Fruit fly (Drosophila melanogaster): ENCODE measurements around the gene Clp.

The Clp gene

DNA sequence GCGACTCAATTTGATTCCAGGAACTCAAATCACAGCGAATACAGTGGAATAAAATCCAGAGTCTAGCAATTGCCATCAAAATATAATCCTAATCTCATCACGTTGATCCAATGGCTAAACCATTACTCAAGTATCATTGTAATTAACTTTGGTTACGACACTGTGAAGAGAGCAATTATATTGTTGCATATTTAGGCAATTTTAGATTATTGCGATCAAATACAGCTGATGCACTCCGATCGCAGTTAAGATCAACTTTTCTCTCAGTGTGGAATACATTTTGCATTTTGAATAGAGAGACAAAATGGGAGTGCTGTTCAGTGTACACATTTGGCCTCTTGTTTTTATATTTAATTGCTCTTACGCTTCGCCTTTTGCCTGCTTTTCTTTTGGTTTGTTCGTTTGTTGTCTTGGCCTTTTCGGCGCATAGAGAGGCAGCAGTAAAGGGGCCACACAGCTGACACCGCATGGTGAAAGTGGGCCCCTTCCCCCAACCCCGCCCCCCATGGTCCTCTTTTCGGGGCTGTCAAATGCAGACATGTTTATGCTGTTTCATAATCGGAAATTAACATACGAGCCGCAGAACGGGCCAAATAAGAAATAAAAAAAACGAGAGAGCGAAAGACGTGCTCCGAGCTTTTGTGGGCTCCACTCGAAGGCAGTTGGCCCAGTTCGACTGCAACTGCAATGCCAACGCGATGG lies 26.6 kb downstream of the Clp start (continued):
- TF ChIP-seq CG1621 (tag; optimal IDR thresholded peaks at IDR 0.05) (peak; percentile 14), Sox102F (GFP tag; optimal IDR thresholded peaks at IDR 0.05) (peak; percentile 66), CG10669 (GFP tag; optimal IDR thresholded peaks at IDR 0.05) (peak; percentile 24), salr (GFP tag; optimal IDR thresholded peaks at IDR 0.05) (peak in 1 of 2 experiments; percentile 22), dsx (GFP tag; optimal IDR thresholded peaks at IDR 0.05; ENCODE audit: poor library complexity, severe bottlenecking) (no peak), Ets21C (GFP tag; optimal IDR thresholded peaks at IDR 0.05) (peak; percentile 49), topi (GFP tag; optimal IDR thresholded peaks at IDR 0.05) (peak; percentile 61), Eip78C (GFP tag) (peak; percentile 90), CG8119 (GFP tag; IDR thresholded peaks at IDR 0.05) (peak; percentile 68; the same call in 2 of the 3 replicates), svp (GFP tag) (peak; percentile 76), CG6276 (GFP tag; optimal IDR thresholded peaks at IDR 0.05) (peak; percentile 78), CG11294 (GFP tag; IDR thresholded peaks at IDR 0.05) (peak; percentile 45; the same call in 1 of the 2 replicates), CG3032 (tag; optimal IDR thresholded peaks at IDR 0.05) (peak; percentile 17), eg (GFP tag; IDR thresholded peaks at IDR 0.05) (peak; percentile 73), ss (GFP tag; optimal IDR thresholded peaks at IDR 0.05) (no peak), fkh (GFP tag; optimal IDR thresholded peaks at IDR 0.05) (peak; percentile 12), achi (GFP tag; optimal IDR thresholded peaks at IDR 0.05) (peak; percentile 64), Sox14 (GFP tag; optimal IDR thresholded peaks at IDR 0.05) (peak; percentile 24), Hr39 (GFP tag; optimal IDR thresholded peaks at IDR 0.05) (peak; percentile 66), cyc (GFP tag; optimal IDR thresholded peaks at IDR 0.05) (peak; percentile 61), CG3919 (GFP tag; optimal IDR thresholded peaks at IDR 0.05) (peak; percentile 69), CG32006 (GFP tag; optimal IDR thresholded peaks at IDR 0.05) (peak; percentile 86), OdsH (GFP tag; optimal IDR thresholded peaks at IDR 0.05) (peak; percentile 67), Eip93F (GFP tag; optimal IDR thresholded peaks at IDR 0.05) (no peak), vri (GFP tag; optimal IDR thresholded peaks at IDR 0.05) (peak; percentile 58), fd85E (GFP tag; optimal IDR thresholded peaks at IDR 0.05) (no peak), CG15336 (GFP tag; IDR thresholded peaks at IDR 0.05) (peak; percentile 85)

DNA sequence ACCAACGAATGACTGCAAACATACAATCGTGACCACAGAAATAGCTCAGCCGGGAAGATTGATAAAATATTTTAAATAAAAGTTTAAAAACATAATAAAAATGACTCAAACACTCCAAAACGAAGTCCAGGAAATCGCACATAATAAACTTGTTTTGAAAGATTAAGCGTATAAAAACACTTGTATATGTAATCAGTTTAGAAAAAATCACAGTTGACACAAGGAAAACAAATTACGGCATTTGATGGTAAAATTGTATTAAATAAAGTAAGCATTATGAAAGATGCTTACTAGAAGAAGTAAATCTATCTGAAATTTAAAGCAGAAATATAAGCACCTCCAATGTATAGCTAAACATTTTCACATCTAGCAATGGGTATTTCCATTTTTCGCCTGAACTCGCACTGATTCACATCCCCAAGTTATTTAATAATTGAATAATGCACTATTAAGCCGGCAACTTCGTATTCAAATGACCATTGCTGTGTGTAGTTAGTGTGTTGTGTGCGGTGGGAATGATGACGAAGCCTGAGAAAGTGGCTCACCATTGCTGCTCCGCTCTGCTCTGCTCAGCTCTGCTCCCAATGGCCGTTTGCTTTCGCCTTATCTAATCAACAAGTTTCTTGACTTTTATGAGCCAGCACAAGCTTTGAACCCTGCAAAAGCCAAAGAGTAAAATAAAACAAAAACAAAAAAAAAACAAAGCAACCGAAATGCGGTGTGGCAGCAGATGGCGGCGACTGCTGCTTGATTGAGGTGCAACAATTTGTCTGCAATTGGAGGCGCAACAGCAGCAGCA lies 27.6 kb downstream of the Clp start:
- TF ChIP-seq OdsH (GFP tag; optimal IDR thresholded peaks at IDR 0.05) (peak; percentile 68), fd59A (GFP tag; optimal IDR thresholded peaks at IDR 0.05) (peak; percentile 15), CG8119 (GFP tag; IDR thresholded peaks at IDR 0.05) (peak; percentile 66), cyc (GFP tag; optimal IDR thresholded peaks at IDR 0.05) (peak; percentile 29), fd85E (GFP tag; optimal IDR thresholded peaks at IDR 0.05) (no peak), Eip93F (GFP tag; optimal IDR thresholded peaks at IDR 0.05) (peak; percentile 4), svp (GFP tag) (peak; percentile 83), CG34406 (GFP tag; optimal IDR thresholded peaks at IDR 0.05) (peak; percentile 53), Sox14 (GFP tag; optimal IDR thresholded peaks at IDR 0.05) (peak; percentile 27), CG6792 (GFP tag; optimal IDR thresholded peaks at IDR 0.05) (peak; percentile 4), CG31627 (GFP tag; optimal IDR thresholded peaks at IDR 0.05) (peak; percentile 56), pdm3 (GFP tag; optimal IDR thresholded peaks at IDR 0.05) (peak; percentile 60), fkh (GFP tag; optimal IDR thresholded peaks at IDR 0.05) (no peak), eg (GFP tag; IDR thresholded peaks at IDR 0.05) (peak; percentile 52; the same call in 1 of the 3 replicates), CG7368 (GFP tag; optimal IDR thresholded peaks at IDR 0.05) (no peak), CG1621 (tag; optimal IDR thresholded peaks at IDR 0.05) (no peak), ss (GFP tag; optimal IDR thresholded peaks at IDR 0.05) (no peak), Gug (GFP tag; IDR thresholded peaks at IDR 0.05) (no peak), Sox102F (GFP tag; optimal IDR thresholded peaks at IDR 0.05) (peak; percentile 14), CG11762 (GFP tag; optimal IDR thresholded peaks at IDR 0.05; ENCODE audit: insufficient read depth) (peak; percentile 13), topi (GFP tag; optimal IDR thresholded peaks at IDR 0.05) (peak; percentile 53), net (GFP tag; optimal IDR thresholded peaks at IDR 0.05) (peak; percentile 59), CG8319 (GFP tag; optimal IDR thresholded peaks at IDR 0.05) (peak; percentile 27), CG6854 (GFP tag; optimal IDR thresholded peaks at IDR 0.05) (peak; percentile 73), salr (GFP tag; optimal IDR thresholded peaks at IDR 0.05) (peak in 1 of 2 experiments; percentile 81), CG6808 (GFP tag; optimal IDR thresholded peaks at IDR 0.05) (peak; percentile 52), Hr4 (GFP tag; optimal IDR thresholded peaks at IDR 0.05) (peak; percentile 29), CG10631 (GFP tag; optimal IDR thresholded peaks at IDR 0.05) (peak; percentile 50), Eip75B (GFP tag; optimal IDR thresholded peaks at IDR 0.05) (peak; percentile 41), CG3032 (tag; optimal IDR thresholded peaks at IDR 0.05) (peak; percentile 37), CG11294 (GFP tag; IDR thresholded peaks at IDR 0.05) (no peak), lz (GFP tag; optimal IDR thresholded peaks at IDR 0.05) (peak; percentile 46), CG8632 (GFP tag; optimal IDR thresholded peaks at IDR 0.05) (peak; percentile 57), CG6163 (GFP tag; IDR thresholded peaks at IDR 0.05) (peak; percentile 45; the same call in 2 of the 3 replicates)

All from whole organism, prepupa.